Fruit fly (Drosophila melanogaster): ENCODE data around the gene CG16721.

- no peak for TF ChIP-seq CG34367 (tag; optimal IDR thresholded peaks at IDR 0.05)
- TF ChIP-seq CG4496 (GFP tag; IDR thresholded peaks at IDR 0.05): 0 out of 3 replicates have a peak, but pooled peaks have one; percentile 51
- TF ChIP-seq fd96Ca (GFP tag; IDR thresholded peaks at IDR 0.05): no peak
- no peak for TF ChIP-seq gl (tag; optimal IDR thresholded peaks at IDR 0.05)
- TF ChIP-seq CG8159 (tag; optimal IDR thresholded peaks at IDR 0.05): no peak
- peak; percentile 12 for TF ChIP-seq Snoo (tag; optimal IDR thresholded peaks at IDR 0.05)
- TF ChIP-seq CG13204 (GFP tag; optimal IDR thresholded peaks at IDR 0.05): no peak
- peak; percentile 38; the same call in 1 of the 2 replicates for TF ChIP-seq CG12605 (GFP tag; IDR thresholded peaks at IDR 0.05)
- TF ChIP-seq D1 (tag; optimal IDR thresholded peaks at IDR 0.05): no peak
- TF ChIP-seq CG14655 (GFP tag; optimal IDR thresholded peaks at IDR 0.05): no peak
- no peak for TF ChIP-seq EcR (GFP tag; optimal IDR thresholded peaks at IDR 0.05)
- TF ChIP-seq CG15710 (tag; optimal IDR thresholded peaks at IDR 0.05): no peak
These were observed 37.8 kb downstream of the CG16721 start for dm6 chrX:5917310-5917988.

Data from whole organism, pupa.